Worm (Caenorhabditis elegans) whole organism, L3 larva: Measurements from ENCODE around the gene F42G4.2.

Source experiments
- aly-2 ChIP-seq: fragments of 150-350 bp; optimal IDR thresholded peaks from 2 replicates; lab custom pipeline; 2014; ENCODE audit warnings: missing biosample characterization, missing genetic modification characterization
- egl-27 ChIP-seq: sonication (generic microtip); optimal IDR thresholded peaks from 4 replicates; lab custom pipeline; 2017; ENCODE audit warnings: missing biosample characterization, missing genetic modification reagents, missing genetic modification characterization
- jun-1 ChIP-seq: fragments of 150-350 bp; optimal IDR thresholded peaks from 2 replicates; lab custom pipeline; 2014; ENCODE audit warnings: missing biosample characterization, missing genetic modification reagents, missing genetic modification characterization
- nhr-11 ChIP-seq: fragments of 150-350 bp; optimal IDR thresholded peaks from 2 replicates; lab custom pipeline; 2014; ENCODE audit warnings: missing biosample characterization, missing genetic modification characterization
- snpc-4 ChIP-seq: fragments of 150-350 bp; optimal IDR thresholded peaks from 2 replicates; lab custom pipeline; 2014; ENCODE audit warnings: missing biosample characterization, missing genetic modification characterization

DNA sequence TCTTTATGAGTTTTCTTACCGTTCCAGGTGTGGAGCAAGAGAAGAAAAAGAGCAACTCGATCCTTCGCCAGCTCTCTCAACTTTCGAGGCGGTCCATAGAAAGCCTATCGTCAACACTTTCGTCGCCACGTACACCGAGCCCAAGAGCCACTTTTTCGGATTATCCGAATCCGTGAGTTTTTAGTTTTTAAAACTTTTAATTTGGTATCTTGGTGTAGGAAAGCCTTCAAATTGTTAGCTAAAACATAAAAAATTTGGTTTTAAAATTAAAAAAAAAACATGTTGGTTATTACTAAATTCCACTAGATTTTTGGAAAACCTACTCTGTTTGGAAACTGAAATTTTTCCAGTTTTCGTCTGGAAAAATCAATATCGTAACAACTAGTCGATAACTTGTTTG, 26.0 kb downstream of the F42G4.2 start:
- TF ChIP-seq aly-2 (tag; lab: Kevin White, UChicago) = no peak
- TF ChIP-seq egl-27 (tag; lab: Kevin White, UChicago) = no peak
- no peak for TF ChIP-seq jun-1 (tag; lab: Kevin White, UChicago)
- TF ChIP-seq nhr-11 (tag; lab: Kevin White, UChicago) = no peak
- TF ChIP-seq snpc-4 (tag; lab: Kevin White, UChicago) = no peak
